Worm (Caenorhabditis elegans) whole organism, L1 larva: ENCODE measurements around the gene str-103.

Source experiments
- alr-1 ChIP-seq: fragments of 200-800 bp; sonication (Bioruptor generic); optimal IDR thresholded peaks from 2 replicates; lab custom pipeline; 2018; ENCODE audit warnings: borderline replicate concordance, mild to moderate bottlenecking, missing genetic modification characterization, missing compliant biosample characterization
- blmp-1 ChIP-seq: fragments of 150-350 bp; optimal IDR thresholded peaks from 2 replicates; lab custom pipeline; 2014; ENCODE audit warnings: missing biosample characterization, missing genetic modification characterization
- ceh-8 ChIP-seq: fragments of 200-800 bp; sonication (Bioruptor generic); optimal IDR thresholded peaks from 2 replicates; lab custom pipeline; 2018; ENCODE audit warnings: mild to moderate bottlenecking, missing genetic modification characterization, moderate library complexity, missing compliant biosample characterization
- ceh-82 ChIP-seq, 3 experiments: fragments of 150-350 bp in 1 of 3; sonication (generic microtip) in 2 of 3; optimal IDR thresholded peaks; 2 replicates each; lab custom pipeline; 2014 to 2017; ENCODE audit warnings: missing biosample characterization in 3 of 3, missing genetic modification characterization in 3 of 3
- ces-1 ChIP-seq: fragments of 150-350 bp; optimal IDR thresholded peaks from 2 replicates; lab custom pipeline; 2014; ENCODE audit warnings: missing biosample characterization, missing genetic modification reagents, missing genetic modification characterization
- dsc-1 ChIP-seq: sonication (generic microtip); optimal IDR thresholded peaks from 2 replicates; lab custom pipeline; 2016; ENCODE audit warnings: mild to moderate bottlenecking, missing genetic modification characterization, missing compliant biosample characterization
- efl-1 ChIP-seq, 4 experiments: fragments of 150-350 bp; optimal IDR thresholded peaks in 3 of 4; peaks in 1 of 4; 1 replicate in 1 of 4; 2 replicates in 3 of 4; lab custom pipeline; 2014; ENCODE audit warnings: missing biosample characterization in 2 of 4, missing genetic modification characterization in 2 of 4, missing genetic modification reagents in 2 of 4
- egl-13 ChIP-seq: sonication (generic microtip); optimal IDR thresholded peaks from 2 replicates; lab custom pipeline; 2016; ENCODE audit warnings: missing genotype, missing genetic modification reagents, missing genetic modification characterization, missing compliant biosample characterization
- egl-27 ChIP-seq, 2 experiments: fragments of 150-350 bp in 1 of 2; sonication (generic microtip); optimal IDR thresholded peaks; 3 replicates each; lab custom pipeline; 2017 to 2018; ENCODE audit warnings: missing biosample characterization in 2 of 2, missing genetic modification characterization in 2 of 2, missing genetic modification reagents in 2 of 2
- elt-2 ChIP-seq: sonication (generic microtip); optimal IDR thresholded peaks from 2 replicates; lab custom pipeline; 2016; ENCODE audit warnings: missing genetic modification characterization, mild to moderate bottlenecking, inconsistent platforms, missing compliant biosample characterization, missing genetic modification reagents
- fkh-10 ChIP-seq: sonication (generic microtip); optimal IDR thresholded peaks from 2 replicates; lab custom pipeline; 2017; ENCODE audit warnings: missing biosample characterization, missing genetic modification reagents, missing genetic modification characterization
- fkh-8 ChIP-seq: sonication (generic microtip); optimal IDR thresholded peaks from 2 replicates; lab custom pipeline; 2016; ENCODE audit warnings: mild to moderate bottlenecking, missing genetic modification characterization, missing compliant biosample characterization
- fos-1 ChIP-seq: fragments of 150-350 bp; optimal IDR thresholded peaks from 2 replicates; lab custom pipeline; 2014; ENCODE audit warnings: missing biosample characterization, missing genetic modification characterization
- hlh-17 ChIP-seq: fragments of 200-800 bp; sonication (Bioruptor generic); optimal IDR thresholded peaks from 2 replicates; lab custom pipeline; 2018; ENCODE audit warnings: missing genetic modification characterization, mild to moderate bottlenecking, missing compliant biosample characterization, moderate library complexity, borderline replicate concordance
- hlh-4 ChIP-seq: sonication (generic microtip); optimal IDR thresholded peaks from 2 replicates; lab custom pipeline; 2016; ENCODE audit warnings: mild to moderate bottlenecking, missing genetic modification characterization, missing compliant biosample characterization
- hpl-2 ChIP-seq: fragments of 150-350 bp; optimal IDR thresholded peaks from 2 replicates; lab custom pipeline; 2014; ENCODE audit warnings: missing biosample characterization, missing genetic modification reagents, missing genetic modification characterization
- isw-1 ChIP-seq: fragments of 200-800 bp; sonication (Bioruptor generic); IDR thresholded peaks from 2 replicates; pipeline ENCODE4 v1.3.6; 2022; ENCODE audit warnings: missing genetic modification characterization, missing compliant biosample characterization
- jun-1 ChIP-seq: fragments of 150-350 bp; optimal IDR thresholded peaks from 2 replicates; lab custom pipeline; 2014; ENCODE audit warnings: missing biosample characterization, missing genetic modification reagents, missing genetic modification characterization
- lin-14 ChIP-seq: fragments of 200-800 bp; sonication (Bioruptor generic); optimal IDR thresholded peaks from 2 replicates; lab custom pipeline; 2018; ENCODE audit warnings: mild to moderate bottlenecking, missing genetic modification characterization, moderate library complexity, missing compliant biosample characterization
- lin-39 ChIP-seq: fragments of 150-350 bp; optimal IDR thresholded peaks from 2 replicates; lab custom pipeline; 2014; ENCODE audit warnings: missing biosample characterization, missing genetic modification reagents, missing genetic modification characterization
- mab-9 ChIP-seq: fragments of 200-800 bp; sonication (Bioruptor generic); IDR thresholded peaks from 2 replicates; pipeline ENCODE4 v1.3.6; 2022; ENCODE audit warnings: missing genetic modification reagents, missing genetic modification characterization, missing compliant biosample characterization
- mdl-1 ChIP-seq, 2 experiments: fragments of 150-350 bp; optimal IDR thresholded peaks; 2 replicates each; lab custom pipeline; 2014 to 2017; ENCODE audit warnings: missing biosample characterization in 2 of 2, missing genetic modification characterization in 2 of 2, inconsistent platforms in 1 of 2
- mef-2 ChIP-seq: fragments of 150-350 bp; optimal IDR thresholded peaks from 2 replicates; lab custom pipeline; 2014; ENCODE audit warnings: missing biosample characterization, missing genetic modification characterization
- mep-1 ChIP-seq: fragments of 150-350 bp; optimal IDR thresholded peaks from 2 replicates; lab custom pipeline; 2014; ENCODE audit warnings: missing biosample characterization, missing genetic modification characterization
- nhr-19 ChIP-seq: fragments of 200-800 bp; sonication (Bioruptor generic); conservative IDR thresholded peaks from 2 replicates; pipeline ENCODE4 v1.3.6; 2022; ENCODE audit warnings: missing genetic modification characterization, missing compliant biosample characterization
- nhr-20 ChIP-seq: sonication (generic microtip); optimal IDR thresholded peaks from 2 replicates; lab custom pipeline; 2016; ENCODE audit warnings: mild to moderate bottlenecking, missing genetic modification characterization, missing compliant biosample characterization
- nhr-47 ChIP-seq: sonication (generic microtip); optimal IDR thresholded peaks from 2 replicates; lab custom pipeline; 2016; ENCODE audit warnings: mild to moderate bottlenecking, missing genetic modification characterization, moderate library complexity, missing compliant biosample characterization
- nhr-71 ChIP-seq: sonication (generic microtip); optimal IDR thresholded peaks from 2 replicates; lab custom pipeline; 2016; ENCODE audit warnings: mild to moderate bottlenecking, missing genetic modification characterization, moderate library complexity, missing compliant biosample characterization
- skn-1 ChIP-seq: fragments of 150-350 bp; optimal IDR thresholded peaks from 2 replicates; lab custom pipeline; 2014; ENCODE audit warnings: missing biosample characterization, missing genetic modification characterization
- unc-30 ChIP-seq: sonication (generic microtip); optimal IDR thresholded peaks from 2 replicates; lab custom pipeline; 2017; ENCODE audit warnings: missing biosample characterization, missing genetic modification characterization
- unc-62 ChIP-seq: fragments of 150-350 bp; optimal IDR thresholded peaks from 2 replicates; lab custom pipeline; 2014; ENCODE audit warnings: missing biosample characterization, missing genetic modification reagents, missing genetic modification characterization
- unc-98 ChIP-seq: fragments of 200-800 bp; sonication (Bioruptor generic); IDR thresholded peaks from 2 replicates; pipeline ENCODE4 v1.3.6; 2022; ENCODE audit warnings: missing genetic modification characterization, missing compliant biosample characterization
- zip-4 ChIP-seq: fragments of 200-800 bp; sonication (Bioruptor generic); optimal IDR thresholded peaks from 2 replicates; lab custom pipeline; 2018; ENCODE audit warnings: mild to moderate bottlenecking, missing genetic modification characterization, moderate library complexity, missing compliant biosample characterization
- ztf-11 ChIP-seq, 2 experiments: sonication (generic microtip); optimal IDR thresholded peaks; 2 replicates each; lab custom pipeline; 2016 to 2017; ENCODE audit warnings: missing genetic modification characterization in 2 of 2, missing biosample characterization in 1 of 2, missing compliant biosample characterization in 1 of 2

Gene str-103

DNA sequence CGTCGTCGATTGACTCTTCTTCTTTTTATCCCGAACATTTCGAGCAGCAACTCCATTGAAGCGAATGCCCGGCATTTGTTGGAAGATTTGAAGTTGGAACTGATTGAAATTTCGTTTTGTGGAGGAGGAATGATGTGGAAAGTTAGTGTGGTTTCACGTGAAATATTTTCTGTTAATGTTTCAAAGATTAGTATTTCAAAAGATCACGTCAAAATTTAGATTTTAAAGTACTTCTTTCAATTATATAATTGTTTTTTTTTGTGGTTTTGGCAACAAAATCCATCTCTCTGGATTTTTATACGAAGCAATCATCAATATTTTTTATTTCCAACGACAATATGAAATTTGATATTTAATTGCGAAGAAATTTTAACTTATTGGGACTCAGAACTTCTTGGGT, 18.5 kb upstream of the str-103 start, which contains the start of gene F44G3.7:
F44G3.7 (minus strand) TSS at position 101 of the 400 bp plus-strand sequence.
- TF ChIP-seq fkh-10 (no peak), fkh-8 (tag; lab: Kevin White, UChicago) (no peak), elt-2 (tag; lab: Kevin White, UChicago) (no peak), hlh-4 (tag; lab: Kevin White, UChicago) (no peak), ces-1 (no peak), mep-1 (tag; lab: Kevin White, UChicago) (no peak), unc-62 (GFP tag; lab: Kevin White, UChicago) (no peak), nhr-47 (tag; lab: Kevin White, UChicago) (no peak), nhr-71 (tag; lab: Kevin White, UChicago) (no peak), efl-1 (optimal IDR thresholded peaks at IDR 0.05; lab: Kevin White, UChicago) (no peak), efl-1 (GFP tag; optimal IDR thresholded peaks at IDR 0.05 in 1 of 2; lab: Kevin White, UChicago) (no peak), ztf-11 (tag; optimal IDR thresholded peaks at IDR 0.05; lab: Kevin White, UChicago) (no peak), nhr-20 (tag; lab: Kevin White, UChicago) (no peak), alr-1 (no peak), lin-14 (no peak)

DNA sequence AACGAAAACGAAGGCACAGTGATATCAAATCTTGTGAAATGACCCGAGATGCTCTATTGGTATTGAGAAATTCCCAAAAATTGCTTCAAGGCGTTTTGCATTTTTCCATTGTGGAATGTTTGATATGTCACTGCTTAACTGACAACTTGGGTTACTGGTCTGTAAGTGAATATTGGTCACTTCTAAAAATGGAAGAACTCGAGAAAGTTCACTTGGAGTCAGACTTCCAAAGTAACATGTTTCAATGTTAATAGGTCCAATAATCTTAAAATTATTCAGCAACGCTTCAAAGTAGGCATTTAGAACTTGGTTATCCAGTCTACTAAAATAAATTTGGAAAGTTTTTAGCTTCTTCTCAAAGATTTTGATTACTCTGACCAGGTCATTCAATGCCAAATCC, 14.2 kb upstream of the str-103 start, which contains the start of gene fbxa-144:
fbxa-144 (minus strand) TSS at position 101 of the 400 bp plus-strand sequence.
- TF ChIP-seq jun-1 (tag; lab: Kevin White, UChicago), result no peak
- no peak for TF ChIP-seq unc-30 (tag; lab: Kevin White, UChicago)
- TF ChIP-seq dsc-1, result no peak
- TF ChIP-seq nhr-19, result no peak
- no peak for TF ChIP-seq isw-1
- no peak for TF ChIP-seq ceh-82 (tag; optimal IDR thresholded peaks at IDR 0.05; lab: Kevin White, UChicago)
- TF ChIP-seq ztf-11 (tag; optimal IDR thresholded peaks at IDR 0.05; lab: Kevin White, UChicago), result no peak

DNA sequence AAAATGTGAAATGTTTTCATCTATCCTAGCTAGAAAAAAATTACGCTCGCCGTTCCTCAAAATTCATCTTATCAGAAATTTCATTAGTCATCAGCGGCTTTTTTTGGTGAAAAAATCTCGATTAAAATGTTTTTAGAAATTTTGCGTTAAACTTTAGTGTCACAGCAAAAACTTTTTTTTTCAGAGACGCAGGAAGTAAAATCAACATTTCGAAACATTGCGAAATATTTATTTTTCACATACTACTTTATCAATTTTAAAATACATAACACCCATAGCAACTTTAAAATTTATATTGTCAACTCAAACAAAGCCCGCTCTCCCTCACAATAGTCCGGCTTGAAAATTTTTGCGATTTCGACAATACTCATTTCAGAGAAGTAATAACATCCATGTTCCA, 13.7 kb upstream of the str-103 start:
- no peak for TF ChIP-seq lin-39
- TF ChIP-seq zip-4 (GFP tag; lab: Kevin White, UChicago), result peak; percentile 15

DNA sequence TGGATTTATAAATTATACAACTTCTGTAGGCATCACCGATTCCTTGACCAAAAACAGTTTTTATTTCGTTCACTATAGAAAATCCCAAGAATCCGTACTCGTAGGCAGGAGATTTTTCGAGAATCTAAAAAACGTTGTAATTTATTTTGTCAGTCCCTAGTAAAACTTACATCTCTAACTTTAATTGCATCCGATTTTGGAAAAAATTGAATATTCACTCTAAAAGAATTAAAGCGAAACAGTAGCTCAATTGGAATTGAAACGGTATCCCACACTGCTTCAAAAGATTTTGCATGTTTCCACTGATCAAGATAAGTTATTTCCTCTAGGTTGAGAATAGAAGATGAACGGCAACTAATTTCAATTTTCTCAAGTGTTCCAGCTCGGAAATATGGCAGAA, 12.7 kb upstream of the str-103 start, which contains the start of gene fbxa-142:
fbxa-142 (minus strand) TSS at position 101 of the 400 bp plus-strand sequence.
- TF ChIP-seq egl-27 (tag; optimal IDR thresholded peaks at IDR 0.05; lab: Kevin White, UChicago) (no peak), unc-62 (GFP tag; lab: Kevin White, UChicago) (no peak), fkh-8 (tag; lab: Kevin White, UChicago) (no peak), ceh-8 (GFP tag; lab: Kevin White, UChicago) (no peak), unc-98 (GFP tag; lab: Robert Waterston, UW) (no peak), skn-1 (no peak), mab-9 (GFP tag; lab: Robert Waterston, UW) (no peak), egl-13 (tag; lab: Kevin White, UChicago) (no peak), hlh-4 (tag; lab: Kevin White, UChicago) (no peak), hlh-17 (no peak), fkh-10 (no peak), mdl-1 (tag; optimal IDR thresholded peaks at IDR 0.05; lab: Kevin White, UChicago) (no peak), ceh-82 (tag; optimal IDR thresholded peaks at IDR 0.05; lab: Kevin White, UChicago) (no peak), lin-14 (no peak), zip-4 (GFP tag; lab: Kevin White, UChicago) (no peak), blmp-1 (no peak), hpl-2 (GFP tag; lab: Kevin White, UChicago) (no peak), fos-1 (tag; lab: Kevin White, UChicago) (no peak), mef-2 (tag; lab: Kevin White, UChicago) (no peak), unc-30 (tag; lab: Kevin White, UChicago) (no peak)
